Worm (Caenorhabditis elegans) whole organism, dauer: ENCODE measurements around the gene Y52D5A.2.
"Not testable (repeated sequence)": the region's sequence is repeated elsewhere in the genome, so short reads cannot be mapped to it uniquely, and the experiment has no call there.

Experiments used
- unc-62 ChIP-seq: sonication (generic microtip); optimal IDR thresholded peaks from 2 replicates; lab custom pipeline; 2017; ENCODE audit warnings: missing biosample characterization, missing genetic modification reagents, missing genetic modification characterization

Gene Y52D5A.2

DNA sequence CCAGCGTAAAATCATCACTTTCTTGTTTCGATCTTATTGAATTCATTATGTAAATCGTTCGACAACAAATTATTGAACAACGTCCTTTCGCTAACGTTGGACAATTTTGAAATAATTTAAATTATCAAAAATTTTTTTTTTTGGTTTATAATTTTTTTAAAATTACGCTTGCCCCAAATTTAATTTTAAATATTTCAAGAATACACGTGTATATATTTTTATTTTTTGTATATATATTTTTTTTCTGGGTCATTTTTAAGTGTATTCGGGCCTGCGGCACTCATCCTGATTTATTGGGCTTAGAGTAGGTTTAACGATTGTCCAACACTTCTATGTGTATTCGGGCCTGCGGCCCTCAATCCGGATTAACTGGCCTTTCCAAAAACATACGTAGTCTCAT lies at the start of gene Y52D5A.2:
Gene Y52D5A.2 (minus strand): TSS at position 101 of the 400 bp plus-strand sequence.
- TF ChIP-seq unc-62 (GFP tag; lab: Kevin White, UChicago): not testable (repeated sequence)

DNA sequence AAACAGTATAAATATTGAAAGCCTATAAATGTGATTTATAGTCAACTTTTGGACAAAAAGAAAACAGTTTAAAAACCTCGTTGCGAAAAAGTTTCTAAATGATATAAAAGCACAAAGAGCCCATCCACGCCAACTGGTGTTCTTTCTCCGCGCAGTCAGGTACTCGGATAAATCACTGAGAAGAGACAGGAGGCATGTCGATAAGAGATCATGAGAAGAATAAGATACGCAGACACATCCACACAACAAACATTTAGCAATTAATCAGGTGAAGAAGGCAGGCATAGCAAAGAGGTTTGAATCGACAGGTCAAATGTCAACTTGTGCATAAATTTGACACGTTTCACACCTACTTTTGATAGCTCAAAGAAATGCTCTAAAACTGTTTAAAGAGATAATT lies 43.5 kb upstream of the Y52D5A.2 start:
- TF ChIP-seq unc-62 (GFP tag; lab: Kevin White, UChicago): no peak

DNA sequence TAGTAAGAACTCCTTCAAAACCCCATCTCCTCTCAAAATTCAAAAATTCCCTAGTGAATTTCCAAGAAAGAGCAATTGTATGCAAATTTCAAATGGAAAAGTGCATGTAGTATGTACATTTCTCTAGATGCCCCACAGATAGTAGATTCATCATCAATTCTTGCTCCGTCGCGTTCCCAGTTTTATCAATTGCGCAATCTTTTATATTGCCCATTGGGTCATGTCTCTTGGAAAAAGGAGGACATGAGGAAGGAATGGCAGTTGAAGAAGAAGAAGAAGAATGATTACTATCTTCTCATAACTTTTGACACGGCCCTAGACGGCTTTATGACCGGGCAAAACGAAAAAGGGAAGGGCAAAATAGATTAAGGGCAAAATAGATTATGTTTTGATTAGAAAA lies 42.3 kb upstream of the Y52D5A.2 start:
- no peak for TF ChIP-seq unc-62 (GFP tag; lab: Kevin White, UChicago)

ce11 chrIV:5502610-5503009 lies 38.3 kb upstream of the Y52D5A.2 start:
- TF ChIP-seq unc-62 (GFP tag; lab: Kevin White, UChicago): no peak

- no peak for TF ChIP-seq unc-62 (GFP tag; lab: Kevin White, UChicago)
These were observed 37.1 kb upstream of the Y52D5A.2 start for ce11 chrIV:5501414-5501813.

- TF ChIP-seq unc-62 (GFP tag; lab: Kevin White, UChicago): no peak
These were observed 29.8 kb upstream of the Y52D5A.2 start for ce11 chrIV:5494099-5494498.

ce11 chrIV:5493692-5494091 lies 29.4 kb upstream of the Y52D5A.2 start, which contains the start of gene B0273.1:
Gene B0273.1, plus strand, starts transcription at chrIV:5493992.
- TF ChIP-seq unc-62 (GFP tag; lab: Kevin White, UChicago): no peak

- no peak for TF ChIP-seq unc-62 (GFP tag; lab: Kevin White, UChicago)
These were observed 28.8 kb upstream of the Y52D5A.2 start for ce11 chrIV:5493135-5493534.

ce11 chrIV:5492196-5492595 lies 27.9 kb upstream of the Y52D5A.2 start:
- no peak for TF ChIP-seq unc-62 (GFP tag; lab: Kevin White, UChicago)

- not testable (repeated sequence) for TF ChIP-seq unc-62 (GFP tag; lab: Kevin White, UChicago)
These were observed 26.8 kb upstream of the Y52D5A.2 start, which contains the start of gene B0273.115 for ce11 chrIV:5491054-5491453. Gene B0273.115, minus strand, starts transcription at chrIV:5491154.

- not testable (repeated sequence) for TF ChIP-seq unc-62 (GFP tag; lab: Kevin White, UChicago)
These were observed 22.0 kb upstream of the Y52D5A.2 start, which contains the start of the genes snpc-3.1 and puf-7 for ce11 chrIV:5486208-5486731. Gene snpc-3.1, minus strand, starts transcription at chrIV:5486258. Gene puf-7, plus strand, starts transcription at chrIV:5486713.

DNA sequence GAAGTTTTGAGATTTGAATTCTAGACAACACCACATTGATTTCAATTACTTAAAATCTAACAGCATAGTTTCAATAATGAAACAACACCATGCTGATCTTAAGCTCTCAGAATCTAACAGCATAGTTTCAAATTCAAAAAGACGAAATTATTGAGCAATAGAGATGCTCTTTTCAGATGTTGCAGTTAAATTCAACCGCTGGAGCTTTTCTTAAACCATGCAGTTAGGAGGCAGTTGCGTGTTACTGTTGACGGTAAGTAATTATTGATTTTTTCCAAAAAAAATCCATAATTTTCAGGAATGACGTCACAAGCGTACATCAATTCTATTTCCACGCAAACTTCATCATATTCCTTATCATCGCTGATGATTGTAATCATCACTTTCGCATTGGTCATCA lies 18.4 kb upstream of the Y52D5A.2 start, which contains the start of gene T11F8.5:
Gene T11F8.5 (plus strand): TSS at position 301 of the 400 bp plus-strand sequence.
- TF ChIP-seq unc-62 (GFP tag; lab: Kevin White, UChicago): no peak

DNA sequence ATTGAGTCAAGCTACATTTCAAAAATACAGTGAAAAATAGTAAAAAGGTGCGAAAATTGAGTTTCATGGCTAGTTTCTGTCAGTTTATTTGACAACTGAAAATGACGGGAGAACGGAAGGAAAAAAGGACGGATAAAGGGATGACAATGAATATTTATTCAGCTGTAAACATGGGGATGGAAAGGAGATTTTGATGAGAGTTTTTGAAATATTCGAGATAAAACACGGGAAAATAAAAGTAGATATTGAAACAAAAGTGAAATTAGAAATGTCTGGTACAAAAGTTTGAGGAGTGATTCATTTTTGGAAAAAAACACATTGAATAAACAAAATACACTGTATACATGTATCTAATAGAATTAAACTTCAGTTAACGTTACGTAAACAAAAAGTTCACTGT lies 17.9 kb upstream of the Y52D5A.2 start, which contains the start of gene T11F8.12:
Gene T11F8.12 (minus strand): TSS at position 101 of the 400 bp plus-strand sequence.
- no peak for TF ChIP-seq unc-62 (GFP tag; lab: Kevin White, UChicago)

ce11 chrIV:5479289-5479688 lies 15.0 kb upstream of the Y52D5A.2 start, which contains the start of gene T11F8.1:
Gene T11F8.1, plus strand, starts transcription at chrIV:5479589.
- TF ChIP-seq unc-62 (GFP tag; lab: Kevin White, UChicago): no peak

- TF ChIP-seq unc-62 (GFP tag; lab: Kevin White, UChicago): no peak
These were observed 12.2 kb upstream of the Y52D5A.2 start, which contains the start of gene T11F8.4 for ce11 chrIV:5476468-5476867. Gene T11F8.4, minus strand, starts transcription at chrIV:5476568.

DNA sequence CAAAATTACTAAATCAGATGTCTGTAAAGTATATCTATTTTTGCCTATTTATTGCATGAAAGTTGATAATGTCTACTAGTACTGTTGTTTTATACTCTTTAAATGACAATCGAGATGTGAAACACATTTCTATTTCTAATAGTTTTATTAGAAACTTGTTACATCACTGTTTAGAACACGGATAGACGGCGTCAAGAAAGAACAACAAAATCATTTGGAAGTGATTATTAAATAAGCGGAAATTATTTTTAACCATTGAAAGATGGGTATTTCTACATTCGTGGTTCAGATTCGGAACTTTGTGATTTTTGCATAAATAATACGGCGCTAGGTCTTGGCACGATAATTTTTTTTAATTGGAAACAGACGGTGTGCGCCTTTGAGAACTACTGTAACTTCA lies 8.8 kb upstream of the Y52D5A.2 start:
- no peak for TF ChIP-seq unc-62 (GFP tag; lab: Kevin White, UChicago)

- no peak for TF ChIP-seq unc-62 (GFP tag; lab: Kevin White, UChicago)
These were observed 5.4 kb upstream of the Y52D5A.2 start, which contains the start of gene rme-2 for ce11 chrIV:5469739-5470138. Gene rme-2, plus strand, starts transcription at chrIV:5470026.
